Fruit fly (Drosophila melanogaster) whole organism, embryonic: ENCODE data around the gene CG4382.

Experiments
- Awh ChIP-seq: fragments of 200-800 bp; sonication (Bioruptor generic); IDR thresholded peaks from 2 replicates; pipeline ENCODE4, ENCODE4 v1.3.6; 2022; ENCODE audit warnings: missing biosample characterization, missing genetic modification characterization
- B-H2 ChIP-seq: fragments of 200-800 bp; sonication (Bioruptor generic); optimal IDR thresholded peaks from 2 replicates; lab custom pipeline; 2018; ENCODE audit warnings: missing biosample characterization, mild to moderate bottlenecking, missing genetic modification characterization
- CG10274 ChIP-seq: fragments of 200-800 bp; sonication (Bioruptor generic); optimal IDR thresholded peaks from 3 replicates; lab custom pipeline; 2017; ENCODE audit warnings: missing biosample characterization, mild to moderate bottlenecking, missing genetic modification characterization
- CG12236 ChIP-seq: fragments of 200-800 bp; sonication (Bioruptor generic); optimal IDR thresholded peaks from 2 replicates; lab custom pipeline; 2016; ENCODE audit warnings: missing biosample characterization, missing genetic modification characterization
- CG13287 ChIP-seq: fragments of 200-800 bp; sonication (Bioruptor generic); IDR thresholded peaks from 2 replicates; pipeline ENCODE4 v1.3.6; 2022; ENCODE audit warnings: missing biosample characterization, missing genetic modification characterization; ENCODE audit not compliant: partially characterized antibody
- CG1529 ChIP-seq: fragments of 200-800 bp; sonication (Bioruptor generic); optimal IDR thresholded peaks from 3 replicates; lab custom pipeline; 2018; ENCODE audit warnings: missing biosample characterization, missing genetic modification characterization
- CG16779 ChIP-seq: fragments of 200-800 bp; sonication (Bioruptor generic); IDR thresholded peaks from 2 replicates; pipeline ENCODE4 v1.3.6; 2022; ENCODE audit warnings: missing biosample characterization, missing genetic modification characterization
- CG1792 ChIP-seq: fragments of 200-800 bp; sonication (Bioruptor generic); optimal IDR thresholded peaks from 2 replicates; lab custom pipeline; 2016; ENCODE audit warnings: missing biosample characterization, missing genetic modification characterization
- CG1832 ChIP-seq: fragments of 200-800 bp; sonication (Bioruptor generic); optimal IDR thresholded peaks from 2 replicates; lab custom pipeline; 2017; ENCODE audit warnings: missing biosample characterization, mild to moderate bottlenecking, missing genetic modification characterization, inconsistent platforms
- CG18619 ChIP-seq: fragments of 200-800 bp; sonication (Bioruptor generic); optimal IDR thresholded peaks from 3 replicates; lab custom pipeline; 2017; ENCODE audit warnings: missing biosample characterization, mild to moderate bottlenecking, missing genetic modification characterization
- CG6854 ChIP-seq: fragments of 200-800 bp; sonication (Bioruptor generic); optimal IDR thresholded peaks from 3 replicates; lab custom pipeline; 2017; ENCODE audit warnings: missing biosample characterization, mild to moderate bottlenecking, missing genetic modification characterization
- CG7928 ChIP-seq: fragments of 200-800 bp; sonication (Bioruptor generic); optimal IDR thresholded peaks from 2 replicates; lab custom pipeline; 2017; ENCODE audit warnings: missing biosample characterization, mild to moderate bottlenecking, missing genetic modification characterization
- CG8089 ChIP-seq: fragments of 200-800 bp; sonication (Bioruptor generic); optimal IDR thresholded peaks from 3 replicates; lab custom pipeline; 2016; ENCODE audit warnings: missing biosample characterization, missing genetic modification characterization
- CG8388 ChIP-seq: fragments of 200-800 bp; sonication (Bioruptor generic); optimal IDR thresholded peaks from 2 replicates; lab custom pipeline; 2019; ENCODE audit warnings: missing biosample characterization, mild to moderate bottlenecking, missing genetic modification characterization, moderate library complexity
- CG8944 ChIP-seq: fragments of 200-800 bp; sonication (Bioruptor generic); optimal IDR thresholded peaks from 3 replicates; lab custom pipeline; 2016; ENCODE audit warnings: missing biosample characterization, missing genetic modification characterization
- CG9437 ChIP-seq: fragments of 200-800 bp; sonication (Bioruptor generic); optimal IDR thresholded peaks from 2 replicates; lab custom pipeline; 2018; ENCODE audit warnings: missing biosample characterization, mild to moderate bottlenecking, missing genetic modification characterization
- CG9876 ChIP-seq: fragments of 200-800 bp; sonication (Bioruptor generic); optimal IDR thresholded peaks from 2 replicates; lab custom pipeline; 2016; ENCODE audit warnings: missing biosample characterization, missing genetic modification characterization
- CoRest ChIP-seq: fragments of 200-800 bp; sonication (Bioruptor generic); optimal IDR thresholded peaks from 3 replicates; lab custom pipeline; 2018; ENCODE audit warnings: missing biosample characterization, mild to moderate bottlenecking, missing genetic modification characterization, moderate library complexity
- Gsc ChIP-seq: fragments of 200-800 bp; sonication (Bioruptor generic); IDR thresholded peaks from 2 replicates; pipeline ENCODE4 v1.3.6; 2022; ENCODE audit warnings: missing biosample characterization, missing genetic modification characterization
- H2.0 ChIP-seq: fragments of 200-800 bp; sonication (Bioruptor generic); IDR thresholded peaks from 2 replicates; pipeline ENCODE4 v1.3.6; 2022; ENCODE audit warnings: missing biosample characterization, missing genetic modification characterization
- HHEX ChIP-seq: fragments of 200-800 bp; sonication (Bioruptor generic); optimal IDR thresholded peaks from 3 replicates; lab custom pipeline; 2017; ENCODE audit warnings: missing biosample characterization, mild to moderate bottlenecking, missing genetic modification characterization, missing genetic modification reagents
- HLH54F ChIP-seq: fragments of 200-800 bp; sonication (Bioruptor generic); optimal IDR thresholded peaks from 3 replicates; lab custom pipeline; 2016; ENCODE audit warnings: missing biosample characterization, missing genetic modification characterization
- Sin3A ChIP-seq: fragments of >200 bp; optimal IDR thresholded peaks from 2 replicates; lab custom pipeline; 2018
- Taf1 ChIP-seq: fragments of 200-800 bp; sonication (Bioruptor generic); IDR thresholded peaks from 2 replicates; pipeline ENCODE4 v1.3.6; 2022; ENCODE audit warnings: missing biosample characterization, missing genetic modification characterization
- Tbp ChIP-seq: fragments of >200 bp; optimal IDR thresholded peaks from 2 replicates; lab custom pipeline; 2018; ENCODE audit warnings: missing biosample characterization, missing genetic modification characterization
- Usf ChIP-seq: fragments of 200-800 bp; sonication (Bioruptor generic); optimal IDR thresholded peaks from 2 replicates; lab custom pipeline; 2017; ENCODE audit warnings: missing genotype, missing biosample characterization, missing genetic modification characterization
- al ChIP-seq: fragments of 200-800 bp; sonication (Bioruptor generic); IDR thresholded peaks from 2 replicates; pipeline ENCODE4 v1.3.6; 2022; ENCODE audit warnings: missing biosample characterization, missing genetic modification characterization
- amos ChIP-seq: fragments of 200-800 bp; sonication (Bioruptor generic); IDR thresholded peaks from 2 replicates; pipeline ENCODE4 v1.3.6; 2022; ENCODE audit warnings: missing biosample characterization, missing genetic modification characterization; ENCODE audit not compliant: partially characterized antibody
- ash1 ChIP-seq: fragments of 200-800 bp; sonication (Bioruptor generic); optimal IDR thresholded peaks from 2 replicates; lab custom pipeline; 2018; ENCODE audit warnings: missing biosample characterization, mild to moderate bottlenecking, missing genetic modification characterization
- bab2 ChIP-seq: fragments of 200-800 bp; sonication (Bioruptor generic); optimal IDR thresholded peaks from 2 replicates; lab custom pipeline; 2016; ENCODE audit warnings: missing biosample characterization, missing genetic modification characterization
- bowl ChIP-seq: fragments of 200-800 bp; sonication (Bioruptor generic); IDR thresholded peaks from 2 replicates; pipeline ENCODE4 v1.3.6; 2022; ENCODE audit warnings: missing biosample characterization, missing genetic modification characterization
- btn ChIP-seq: fragments of 200-800 bp; sonication (Bioruptor generic); optimal IDR thresholded peaks from 2 replicates; lab custom pipeline; 2016; ENCODE audit warnings: missing biosample characterization, missing genetic modification characterization
- cad ChIP-seq: fragments of >200 bp; optimal IDR thresholded peaks from 2 replicates; lab custom pipeline; 2017; ENCODE audit warnings: missing biosample characterization, missing genetic modification characterization
- cas ChIP-seq: fragments of 200-800 bp; sonication (Bioruptor generic); IDR thresholded peaks from 2 replicates; pipeline ENCODE4 v1.3.6; 2022; ENCODE audit warnings: missing biosample characterization, missing genetic modification characterization
- chinmo ChIP-seq: fragments of 200-800 bp; sonication (Bioruptor generic); IDR thresholded peaks from 4 replicates; pipeline ENCODE4 v1.3.6; 2022; ENCODE audit warnings: missing biosample characterization, missing genetic modification characterization; ENCODE audit not compliant: partially characterized antibody
- chm ChIP-seq: fragments of 200-800 bp; sonication (Bioruptor generic); IDR thresholded peaks from 2 replicates; pipeline ENCODE4 v1.3.6; 2022; ENCODE audit warnings: missing biosample characterization, missing genetic modification characterization
- corto ChIP-seq: fragments of 200-800 bp; sonication (Bioruptor generic); optimal IDR thresholded peaks from 2 replicates; lab custom pipeline; 2016; ENCODE audit warnings: missing biosample characterization, mild to moderate bottlenecking, missing genetic modification characterization, moderate library complexity
- crc ChIP-seq: fragments of 200-800 bp; sonication (Bioruptor generic); optimal IDR thresholded peaks from 2 replicates; lab custom pipeline; 2016; ENCODE audit warnings: missing biosample characterization, missing genetic modification characterization
- en ChIP-seq: fragments of 200-800 bp; sonication (Bioruptor generic); optimal IDR thresholded peaks from 2 replicates; lab custom pipeline; 2016; ENCODE audit warnings: missing biosample characterization, missing genetic modification characterization
- eve ChIP-seq, 2 experiments: fragments of >200 bp; optimal IDR thresholded peaks; 2 replicates each; lab custom pipeline; 2017; ENCODE audit warnings: missing biosample characterization in 2 of 2, missing genetic modification characterization in 2 of 2
- fd102C ChIP-seq: fragments of 200-800 bp; sonication (Bioruptor generic); optimal IDR thresholded peaks from 2 replicates; lab custom pipeline; 2018; ENCODE audit warnings: missing biosample characterization, mild to moderate bottlenecking, missing genetic modification characterization, moderate library complexity
- fd64A ChIP-seq: fragments of 200-800 bp; sonication (Bioruptor generic); optimal IDR thresholded peaks from 3 replicates; lab custom pipeline; 2018; ENCODE audit warnings: missing biosample characterization, mild to moderate bottlenecking, missing genetic modification characterization
- jing ChIP-seq: fragments of 200-800 bp; sonication (Bioruptor generic); optimal IDR thresholded peaks from 2 replicates; lab custom pipeline; 2018; ENCODE audit warnings: missing biosample characterization, mild to moderate bottlenecking, missing genetic modification characterization
- lbe ChIP-seq: fragments of 200-800 bp; sonication (Bioruptor generic); optimal IDR thresholded peaks from 2 replicates; lab custom pipeline; 2016; ENCODE audit warnings: missing biosample characterization, mild to moderate bottlenecking, missing genetic modification characterization
- onecut ChIP-seq: fragments of 200-800 bp; sonication (Bioruptor generic); IDR thresholded peaks from 2 replicates; pipeline ENCODE4 v1.3.6; 2022; ENCODE audit warnings: missing biosample characterization, missing genetic modification characterization
- ranshi ChIP-seq: fragments of 200-800 bp; sonication (Bioruptor generic); IDR thresholded peaks from 2 replicates; pipeline ENCODE4 v1.3.6; 2022; ENCODE audit warnings: missing biosample characterization, missing genetic modification characterization
- sd ChIP-seq: fragments of 200-800 bp; sonication (Bioruptor generic); optimal IDR thresholded peaks from 3 replicates; lab custom pipeline; 2018; ENCODE audit warnings: missing biosample characterization, mild to moderate bottlenecking, missing genetic modification characterization, moderate library complexity
- sens-2 ChIP-seq: fragments of 200-800 bp; sonication (Bioruptor generic); IDR thresholded peaks from 2 replicates; pipeline ENCODE4 v1.3.6; 2022; ENCODE audit warnings: missing biosample characterization, missing genetic modification characterization
- sna ChIP-seq: fragments of 200-800 bp; sonication (Bioruptor generic); IDR thresholded peaks from 2 replicates; pipeline ENCODE4 v1.3.6; 2022; ENCODE audit warnings: missing biosample characterization, missing genetic modification characterization; ENCODE audit not compliant: partially characterized antibody
- stc ChIP-seq: fragments of 200-800 bp; sonication (Bioruptor generic); IDR thresholded peaks from 2 replicates; pipeline ENCODE4 v1.3.6; 2022; ENCODE audit warnings: missing biosample characterization, missing genetic modification characterization
- tap ChIP-seq: fragments of 200-800 bp; optimal IDR thresholded peaks from 3 replicates; lab custom pipeline; 2019; ENCODE audit warnings: missing biosample characterization, mild to moderate bottlenecking, missing genetic modification characterization, moderate library complexity
- yki ChIP-seq: fragments of >200 bp; optimal IDR thresholded peaks from 3 replicates; lab custom pipeline; 2018

CG4382 gene

DNA sequence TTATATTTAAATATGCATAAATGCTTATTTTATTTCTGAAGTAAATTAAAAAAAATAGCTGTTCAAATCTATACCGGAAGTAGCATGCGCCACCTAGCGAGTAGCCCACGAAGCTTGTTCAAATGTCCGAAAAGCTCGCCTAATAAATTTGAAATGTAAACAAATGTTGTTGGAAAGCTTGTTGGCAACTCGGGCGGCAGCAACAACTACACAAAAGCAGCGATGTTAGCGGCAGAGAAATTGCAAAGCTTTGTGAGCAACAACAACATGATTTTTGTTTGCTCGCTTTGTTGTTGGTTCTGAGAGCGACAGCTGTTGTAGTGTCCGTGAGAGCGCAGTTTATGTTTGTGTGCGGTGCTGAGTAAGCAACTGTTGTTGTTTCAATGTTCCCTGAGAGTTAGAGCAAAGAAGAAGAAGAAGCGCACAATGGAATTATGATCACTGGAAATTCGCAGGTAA lies 33.2 kb downstream of the CG4382 start (continued):
- TF ChIP-seq CG9437 (GFP tag; lab: Kevin White, UChicago) (peak; percentile 94), sd (tag; lab: Kevin White, UChicago) (peak; percentile 94), CG13287 (GFP tag; lab: Robert Waterston, UW) (peak; percentile 65), CG6854 (GFP tag; lab: Kevin White, UChicago) (peak; percentile 99), sens-2 (GFP tag; lab: Robert Waterston, UW) (peak; percentile 98), ash1 (peak; percentile 99), crc (GFP tag; lab: Kevin White, UChicago) (peak; percentile 96), amos (GFP tag; lab: Robert Waterston, UW) (no peak), bab2 (GFP tag; lab: Kevin White, UChicago) (peak; percentile 79), corto (GFP tag; lab: Kevin White, UChicago) (peak; percentile 86), CG8388 (peak; percentile 96), jing (GFP tag; lab: Kevin White, UChicago) (peak; percentile 86), CoRest (peak; percentile 93), Taf1 (peak; percentile 70), chm (GFP tag; lab: Robert Waterston, UW) (peak; percentile 99), CG9876 (GFP tag; lab: Kevin White, UChicago) (peak; percentile 90), Usf (GFP tag; lab: Kevin White, UChicago) (peak; percentile 61), al (GFP tag; lab: Robert Waterston, UW) (peak; percentile 89), HLH54F (peak; percentile 82), Gsc (GFP tag; lab: Robert Waterston, UW) (no peak), stc (peak; percentile 98), sna (GFP tag; lab: Robert Waterston, UW) (no peak; the same call in 1 of the 2 replicates), lbe (GFP tag; lab: Kevin White, UChicago) (peak; percentile 83), chinmo (GFP tag; lab: Robert Waterston, UW) (peak; percentile 92; the same call in 3 of the 4 replicates), CG1792 (GFP tag; lab: Kevin White, UChicago) (peak; percentile 88), tap (peak; percentile 94), CG7928 (peak; percentile 80), HHEX (GFP tag; lab: Kevin White, UChicago) (peak; percentile 100), cas (peak; percentile 77), Tbp (no peak), H2.0 (GFP tag; lab: Robert Waterston, UW) (peak; percentile 93), onecut (GFP tag; lab: Robert Waterston, UW) (peak; percentile 97), Awh (GFP tag; lab: Robert Waterston, UW) (peak; percentile 98), btn (GFP tag; lab: Kevin White, UChicago) (peak; percentile 95), Sin3A (lab: Kevin White, UChicago) (no peak), CG12236 (peak; percentile 95), fd64A (GFP tag; lab: Kevin White, UChicago) (peak; percentile 100), fd102C (peak; percentile 89), CG8089 (GFP tag; lab: Kevin White, UChicago) (peak; percentile 94), eve (GFP tag; optimal IDR thresholded peaks at IDR 0.05; lab: Kevin White, UChicago) (peak in 1 of 2 experiments; percentile 72), yki (lab: Kevin White, UChicago) (no peak), CG10274 (GFP tag; lab: Kevin White, UChicago) (peak; percentile 95), B-H2 (peak; percentile 100), bowl (GFP tag; lab: Robert Waterston, UW) (peak; percentile 94), CG1832 (GFP tag; lab: Kevin White, UChicago) (no peak), en (peak; percentile 98), CG18619 (GFP tag; lab: Kevin White, UChicago) (peak; percentile 99), CG8944 (GFP tag; lab: Kevin White, UChicago) (peak; percentile 64), ranshi (GFP tag; lab: Robert Waterston, UW) (peak; percentile 96), cad (GFP tag; lab: Kevin White, UChicago) (no peak), CG1529 (GFP tag; lab: Kevin White, UChicago) (peak; percentile 98), CG16779 (GFP tag; lab: Robert Waterston, UW) (peak; percentile 97)
